Fruit fly (Drosophila melanogaster): ENCODE data around the gene mio.

DNA sequence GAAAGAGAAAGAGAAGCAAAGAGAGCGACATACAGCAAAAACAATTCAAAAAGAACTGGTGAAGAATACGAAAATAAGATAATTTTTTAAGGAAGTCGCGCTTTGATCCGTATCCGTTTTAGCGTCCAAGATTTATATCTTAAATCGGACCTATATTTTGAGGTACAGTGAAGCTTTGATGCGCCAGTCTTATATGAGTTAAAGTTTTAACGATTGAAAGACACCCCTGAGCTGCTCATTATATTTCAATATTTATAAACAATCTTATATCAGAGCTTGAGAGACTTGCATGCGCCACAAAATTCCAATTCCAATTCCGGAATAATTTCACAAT, 38.3 kb upstream of the mio start:
- TF ChIP-seq psq (optimal IDR thresholded peaks at IDR 0.05) (no peak), h (optimal IDR thresholded peaks at IDR 0.05) (no peak), ttk (optimal IDR thresholded peaks at IDR 0.05) (no peak), Myc (optimal IDR thresholded peaks at IDR 0.05) (no peak)
